Worm (Caenorhabditis elegans) whole organism, mixed stage, embryonic: ENCODE data around the gene F41G3.10.

Experiments
- ces-1 ChIP-seq: fragments of 150-350 bp; optimal IDR thresholded peaks from 2 replicates; lab custom pipeline; 2014; ENCODE audit warnings: missing biosample characterization, missing genetic modification reagents, missing genetic modification characterization
- nhr-2 ChIP-seq: fragments of 150-350 bp; optimal IDR thresholded peaks from 2 replicates; lab custom pipeline; 2014; ENCODE audit warnings: missing biosample characterization, missing genetic modification characterization
- sem-2 ChIP-seq: fragments of 200-800 bp; sonication (Bioruptor generic); optimal IDR thresholded peaks from 2 replicates; lab custom pipeline; 2018; ENCODE audit warnings: mild to moderate bottlenecking, missing genetic modification characterization, missing compliant biosample characterization
- snpc-4 ChIP-seq: fragments of 150-350 bp; optimal IDR thresholded peaks from 2 replicates; lab custom pipeline; 2014; ENCODE audit warnings: missing biosample characterization, missing genetic modification characterization
- unc-62 ChIP-seq: fragments of 150-350 bp; optimal IDR thresholded peaks from 2 replicates; lab custom pipeline; 2014; ENCODE audit warnings: missing biosample characterization, missing genetic modification reagents, missing genetic modification characterization

DNA sequence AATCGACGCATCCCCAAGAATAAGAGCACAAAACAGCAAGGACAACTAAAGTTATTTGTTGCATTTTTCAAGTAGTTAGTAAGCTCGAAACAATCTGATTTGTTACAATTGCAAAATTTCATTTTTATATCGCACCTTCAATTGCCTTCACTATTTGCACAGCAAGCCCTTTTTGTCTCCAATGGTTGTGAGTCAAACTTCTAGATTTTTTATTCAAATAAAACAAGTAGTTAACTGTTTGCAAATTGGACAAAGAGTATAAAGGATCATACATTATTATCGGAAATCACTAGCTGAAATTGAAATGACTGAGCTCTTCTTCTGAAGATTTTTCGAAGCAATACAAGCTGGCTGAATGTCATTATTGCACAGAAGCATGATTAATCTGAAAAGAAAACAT, 3.5 kb upstream of the F41G3.10 start, which contains the start of gene F41G3.21:
- TF ChIP-seq unc-62 (no peak), snpc-4 (tag; lab: Kevin White, UChicago) (no peak), ces-1 (GFP tag; lab: Kevin White, UChicago) (no peak), nhr-2 (tag; lab: Kevin White, UChicago) (no peak), sem-2 (GFP tag; lab: Kevin White, UChicago) (no peak)
